Worm (Caenorhabditis elegans) whole organism, L1 larva: Measurements from ENCODE around the gene brf-1.

Experiments used
- C04F5.9 ChIP-seq: sonication (generic microtip); optimal IDR thresholded peaks from 2 replicates; lab custom pipeline; 2016; ENCODE audit warnings: missing genetic modification characterization, missing compliant biosample characterization
- Y116A8C.19 ChIP-seq: sonication (generic microtip); optimal IDR thresholded peaks from 2 replicates; lab custom pipeline; 2016; ENCODE audit warnings: missing compliant biosample characterization, missing genetic modification characterization, borderline replicate concordance
- aha-1 ChIP-seq: fragments of 150-350 bp; optimal IDR thresholded peaks from 2 replicates; lab custom pipeline; 2014; ENCODE audit warnings: missing biosample characterization, missing genetic modification characterization
- alr-1 ChIP-seq: fragments of 200-800 bp; sonication (Bioruptor generic); optimal IDR thresholded peaks from 2 replicates; lab custom pipeline; 2018; ENCODE audit warnings: borderline replicate concordance, mild to moderate bottlenecking, missing genetic modification characterization, missing compliant biosample characterization
- blmp-1 ChIP-seq: fragments of 150-350 bp; optimal IDR thresholded peaks from 2 replicates; lab custom pipeline; 2014; ENCODE audit warnings: missing biosample characterization, missing genetic modification characterization
- ceh-8 ChIP-seq: fragments of 200-800 bp; sonication (Bioruptor generic); optimal IDR thresholded peaks from 2 replicates; lab custom pipeline; 2018; ENCODE audit warnings: mild to moderate bottlenecking, missing genetic modification characterization, moderate library complexity, missing compliant biosample characterization
- ceh-82 ChIP-seq, 3 experiments: fragments of 150-350 bp in 1 of 3; sonication (generic microtip) in 2 of 3; optimal IDR thresholded peaks; 2 replicates each; lab custom pipeline; 2014 to 2017; ENCODE audit warnings: missing biosample characterization in 3 of 3, missing genetic modification characterization in 3 of 3
- ceh-88 ChIP-seq: fragments of 200-800 bp; sonication (Bioruptor generic); IDR thresholded peaks from 2 replicates; pipeline ENCODE4 v1.3.6; 2022; ENCODE audit warnings: missing genetic modification characterization, missing compliant biosample characterization
- ceh-90 ChIP-seq: sonication (generic microtip); optimal IDR thresholded peaks from 2 replicates; lab custom pipeline; 2016; ENCODE audit warnings: missing genetic modification characterization, missing compliant biosample characterization
- efl-1 ChIP-seq, 4 experiments: fragments of 150-350 bp; optimal IDR thresholded peaks in 3 of 4; peaks in 1 of 4; 1 replicate in 1 of 4; 2 replicates in 3 of 4; lab custom pipeline; 2014; ENCODE audit warnings: missing biosample characterization in 2 of 4, missing genetic modification characterization in 2 of 4, missing genetic modification reagents in 2 of 4
- egl-13 ChIP-seq: sonication (generic microtip); optimal IDR thresholded peaks from 2 replicates; lab custom pipeline; 2016; ENCODE audit warnings: missing genotype, missing genetic modification reagents, missing genetic modification characterization, missing compliant biosample characterization
- egl-27 ChIP-seq, 2 experiments: fragments of 150-350 bp in 1 of 2; sonication (generic microtip); optimal IDR thresholded peaks; 3 replicates each; lab custom pipeline; 2017 to 2018; ENCODE audit warnings: missing biosample characterization in 2 of 2, missing genetic modification characterization in 2 of 2, missing genetic modification reagents in 2 of 2
- elt-2 ChIP-seq: sonication (generic microtip); optimal IDR thresholded peaks from 2 replicates; lab custom pipeline; 2016; ENCODE audit warnings: missing genetic modification characterization, mild to moderate bottlenecking, inconsistent platforms, missing compliant biosample characterization, missing genetic modification reagents
- fkh-10 ChIP-seq: sonication (generic microtip); optimal IDR thresholded peaks from 2 replicates; lab custom pipeline; 2017; ENCODE audit warnings: missing biosample characterization, missing genetic modification reagents, missing genetic modification characterization
- fkh-4 ChIP-seq: sonication (generic microtip); optimal IDR thresholded peaks from 2 replicates; lab custom pipeline; 2016; ENCODE audit warnings: missing compliant biosample characterization, missing genetic modification characterization, borderline replicate concordance
- fkh-8 ChIP-seq: sonication (generic microtip); optimal IDR thresholded peaks from 2 replicates; lab custom pipeline; 2016; ENCODE audit warnings: mild to moderate bottlenecking, missing genetic modification characterization, missing compliant biosample characterization
- fos-1 ChIP-seq: fragments of 150-350 bp; optimal IDR thresholded peaks from 2 replicates; lab custom pipeline; 2014; ENCODE audit warnings: missing biosample characterization, missing genetic modification characterization
- grh-1 ChIP-seq: fragments of 200-800 bp; sonication (Bioruptor generic); IDR thresholded peaks from 2 replicates; pipeline ENCODE4 v1.3.6; 2022; ENCODE audit warnings: missing genetic modification reagents, missing genetic modification characterization, missing compliant biosample characterization
- hlh-17 ChIP-seq: fragments of 200-800 bp; sonication (Bioruptor generic); optimal IDR thresholded peaks from 2 replicates; lab custom pipeline; 2018; ENCODE audit warnings: missing genetic modification characterization, mild to moderate bottlenecking, missing compliant biosample characterization, moderate library complexity, borderline replicate concordance
- irx-1 ChIP-seq: sonication (generic microtip); optimal IDR thresholded peaks from 2 replicates; lab custom pipeline; 2016; ENCODE audit warnings: missing genetic modification characterization, missing compliant biosample characterization
- isw-1 ChIP-seq: fragments of 200-800 bp; sonication (Bioruptor generic); IDR thresholded peaks from 2 replicates; pipeline ENCODE4 v1.3.6; 2022; ENCODE audit warnings: missing genetic modification characterization, missing compliant biosample characterization
- jun-1 ChIP-seq: fragments of 150-350 bp; optimal IDR thresholded peaks from 2 replicates; lab custom pipeline; 2014; ENCODE audit warnings: missing biosample characterization, missing genetic modification reagents, missing genetic modification characterization
- lin-13 ChIP-seq: fragments of 150-350 bp; optimal IDR thresholded peaks from 2 replicates; lab custom pipeline; 2014; ENCODE audit warnings: missing biosample characterization, missing genetic modification reagents, missing genetic modification characterization
- lin-14 ChIP-seq: fragments of 200-800 bp; sonication (Bioruptor generic); optimal IDR thresholded peaks from 2 replicates; lab custom pipeline; 2018; ENCODE audit warnings: mild to moderate bottlenecking, missing genetic modification characterization, moderate library complexity, missing compliant biosample characterization
- lir-3 ChIP-seq: sonication (generic microtip); optimal IDR thresholded peaks from 2 replicates; lab custom pipeline; 2016; ENCODE audit warnings: mild to moderate bottlenecking, missing genetic modification characterization, moderate library complexity, missing compliant biosample characterization; ENCODE audit not compliant: poor library complexity
- lsy-2 ChIP-seq, 2 experiments: fragments of 150-350 bp; optimal IDR thresholded peaks; 2 replicates each; lab custom pipeline; 2014; ENCODE audit warnings: missing biosample characterization in 2 of 2, missing genetic modification characterization in 2 of 2
- mdl-1 ChIP-seq, 2 experiments: fragments of 150-350 bp; optimal IDR thresholded peaks; 2 replicates each; lab custom pipeline; 2014 to 2017; ENCODE audit warnings: missing biosample characterization in 2 of 2, missing genetic modification characterization in 2 of 2, inconsistent platforms in 1 of 2
- mef-2 ChIP-seq: fragments of 150-350 bp; optimal IDR thresholded peaks from 2 replicates; lab custom pipeline; 2014; ENCODE audit warnings: missing biosample characterization, missing genetic modification characterization
- nhr-12 ChIP-seq: sonication (generic microtip); optimal IDR thresholded peaks from 2 replicates; lab custom pipeline; 2017; ENCODE audit warnings: missing biosample characterization, missing genetic modification characterization
- nhr-20 ChIP-seq: sonication (generic microtip); optimal IDR thresholded peaks from 2 replicates; lab custom pipeline; 2016; ENCODE audit warnings: mild to moderate bottlenecking, missing genetic modification characterization, missing compliant biosample characterization
- nhr-71 ChIP-seq: sonication (generic microtip); optimal IDR thresholded peaks from 2 replicates; lab custom pipeline; 2016; ENCODE audit warnings: mild to moderate bottlenecking, missing genetic modification characterization, moderate library complexity, missing compliant biosample characterization
- nhr-77 ChIP-seq: fragments of 150-350 bp; optimal IDR thresholded peaks from 2 replicates; lab custom pipeline; 2014; ENCODE audit warnings: missing biosample characterization, missing genetic modification characterization
- nhr-84 ChIP-seq: sonication (generic microtip); optimal IDR thresholded peaks from 2 replicates; lab custom pipeline; 2017; ENCODE audit warnings: missing biosample characterization, missing genetic modification characterization
- pag-3 ChIP-seq: sonication (generic microtip); optimal IDR thresholded peaks from 2 replicates; lab custom pipeline; 2017; ENCODE audit warnings: missing genetic modification characterization, mild to moderate bottlenecking, missing compliant biosample characterization, antibody characterized with exemption, borderline replicate concordance; ENCODE audit not compliant: insufficient read depth
- pax-3 ChIP-seq: fragments of 200-800 bp; sonication (Bioruptor generic); optimal IDR thresholded peaks from 2 replicates; lab custom pipeline; 2018; ENCODE audit warnings: mild to moderate bottlenecking, missing genetic modification characterization, moderate library complexity, missing compliant biosample characterization
- pqm-1 ChIP-seq: sonication (generic microtip); optimal IDR thresholded peaks from 3 replicates; lab custom pipeline; 2017; ENCODE audit warnings: missing biosample characterization, missing genetic modification characterization
- rnt-1 ChIP-seq: sonication (generic microtip); optimal IDR thresholded peaks from 2 replicates; lab custom pipeline; 2016; ENCODE audit warnings: mild to moderate bottlenecking, missing genetic modification characterization, moderate library complexity, missing compliant biosample characterization
- skn-1 ChIP-seq: fragments of 150-350 bp; optimal IDR thresholded peaks from 2 replicates; lab custom pipeline; 2014; ENCODE audit warnings: missing biosample characterization, missing genetic modification characterization
- snpc-4 ChIP-seq: fragments of 150-350 bp; optimal IDR thresholded peaks from 2 replicates; lab custom pipeline; 2014; ENCODE audit warnings: missing biosample characterization, missing genetic modification characterization
- snu-23 ChIP-seq: sonication (generic microtip); optimal IDR thresholded peaks from 2 replicates; lab custom pipeline; 2016; ENCODE audit warnings: missing genetic modification characterization, missing compliant biosample characterization
- sox-4 ChIP-seq: sonication (generic microtip); optimal IDR thresholded peaks from 2 replicates; lab custom pipeline; 2016; ENCODE audit warnings: missing genetic modification characterization, missing compliant biosample characterization
- sptf-1 ChIP-seq: fragments of 150-350 bp; optimal IDR thresholded peaks from 2 replicates; lab custom pipeline; 2014; ENCODE audit warnings: missing biosample characterization, missing genetic modification characterization
- swsn-7 ChIP-seq: sonication (generic microtip); optimal IDR thresholded peaks from 2 replicates; lab custom pipeline; 2016; ENCODE audit warnings: missing genetic modification characterization, missing compliant biosample characterization
- tbx-2 ChIP-seq: sonication (generic microtip); optimal IDR thresholded peaks from 2 replicates; lab custom pipeline; 2016; ENCODE audit warnings: missing genetic modification characterization, missing compliant biosample characterization
- tlp-1 ChIP-seq: fragments of 150-350 bp; optimal IDR thresholded peaks from 2 replicates; lab custom pipeline; 2014; ENCODE audit warnings: missing biosample characterization, missing genetic modification characterization
- unc-130 ChIP-seq: fragments of 150-350 bp; optimal IDR thresholded peaks from 2 replicates; lab custom pipeline; 2017; ENCODE audit warnings: missing biosample characterization, missing genetic modification characterization, inconsistent platforms
- unc-98 ChIP-seq: fragments of 200-800 bp; sonication (Bioruptor generic); IDR thresholded peaks from 2 replicates; pipeline ENCODE4 v1.3.6; 2022; ENCODE audit warnings: missing genetic modification characterization, missing compliant biosample characterization
- vab-15 ChIP-seq: sonication (generic microtip); optimal IDR thresholded peaks from 2 replicates; lab custom pipeline; 2017; ENCODE audit warnings: missing genotype, mild to moderate bottlenecking, missing genetic modification characterization, missing compliant biosample characterization
- zip-4 ChIP-seq: fragments of 200-800 bp; sonication (Bioruptor generic); optimal IDR thresholded peaks from 2 replicates; lab custom pipeline; 2018; ENCODE audit warnings: mild to moderate bottlenecking, missing genetic modification characterization, moderate library complexity, missing compliant biosample characterization
- ztf-11 ChIP-seq, 2 experiments: sonication (generic microtip); optimal IDR thresholded peaks; 2 replicates each; lab custom pipeline; 2016 to 2017; ENCODE audit warnings: missing genetic modification characterization in 2 of 2, missing biosample characterization in 1 of 2, missing compliant biosample characterization in 1 of 2

The brf-1 gene

ce11 chrII:7337469-7337893 lies 31.8 kb downstream of the brf-1 start (continued):
- no peak for TF ChIP-seq C04F5.9 (tag; lab: Kevin White, UChicago)
- peak; percentile 36 for TF ChIP-seq sox-4
- no peak for TF ChIP-seq Y116A8C.19 (tag; lab: Kevin White, UChicago)
- no peak for TF ChIP-seq pqm-1
- peak; percentile 30 for TF ChIP-seq rnt-1 (tag; lab: Kevin White, UChicago)
- no peak for TF ChIP-seq ztf-11 (tag; optimal IDR thresholded peaks at IDR 0.05; lab: Kevin White, UChicago)
- peak; percentile 53 to 59 for TF ChIP-seq egl-27 (tag; optimal IDR thresholded peaks at IDR 0.05; lab: Kevin White, UChicago)
- TF ChIP-seq fos-1 (tag; lab: Kevin White, UChicago), result peak; percentile 15
- TF ChIP-seq sptf-1 (tag; lab: Kevin White, UChicago), result no peak
- TF ChIP-seq snu-23, result peak; percentile 83
- TF ChIP-seq vab-15 (tag; lab: Kevin White, UChicago), result no peak
- no peak for TF ChIP-seq unc-98 (GFP tag; lab: Robert Waterston, UW)
- no peak for TF ChIP-seq egl-13
- peak; percentile 47 for TF ChIP-seq fkh-4 (tag; lab: Kevin White, UChicago)
- no peak for TF ChIP-seq nhr-12 (tag; lab: Kevin White, UChicago)
- 0 out of 2 replicates have a peak, but pooled peaks have one; percentile 7 for TF ChIP-seq isw-1 (GFP tag; lab: Robert Waterston, UW)
- TF ChIP-seq ceh-8 (GFP tag; lab: Kevin White, UChicago), result peak; percentile 21
- TF ChIP-seq snpc-4, result no peak
- TF ChIP-seq mdl-1 (tag; optimal IDR thresholded peaks at IDR 0.05; lab: Kevin White, UChicago), result peak in 1 of 2 experiments; percentile 94
- TF ChIP-seq pag-3, result no peak
- TF ChIP-seq hlh-17, result no peak
- peak; percentile 63 for TF ChIP-seq swsn-7
- peak; percentile 24 for TF ChIP-seq lir-3 (tag; lab: Kevin White, UChicago)
- peak; percentile 89 for TF ChIP-seq elt-2 (tag; lab: Kevin White, UChicago)
- no peak for TF ChIP-seq skn-1 (tag; lab: Kevin White, UChicago)
- TF ChIP-seq nhr-71, result peak; percentile 92
- TF ChIP-seq ceh-88, result no peak
- no peak for TF ChIP-seq aha-1 (tag; lab: Kevin White, UChicago)
- TF ChIP-seq pax-3 (tag; lab: Kevin White, UChicago), result peak; percentile 72
- TF ChIP-seq tlp-1 (tag; lab: Kevin White, UChicago), result no peak
- TF ChIP-seq, all 84 proteins: peak for 44

DNA sequence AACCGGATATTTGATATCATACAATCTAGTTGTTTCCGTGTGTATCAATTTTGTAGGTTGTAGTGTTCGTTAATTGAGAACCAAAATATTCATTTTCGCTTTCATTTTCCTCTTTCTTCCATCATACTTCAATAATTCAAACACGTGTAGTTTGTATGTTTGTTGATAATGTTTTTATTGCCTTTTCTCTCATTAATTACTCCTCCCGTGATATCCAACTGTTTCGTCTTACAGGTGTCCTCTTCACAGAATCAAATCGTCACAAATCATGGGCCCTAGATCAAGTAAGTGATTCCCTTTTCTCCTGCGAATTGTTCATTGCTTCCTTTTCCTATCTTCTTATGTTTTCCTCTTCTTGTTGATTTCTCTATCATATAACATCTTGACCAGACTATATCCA lies 33.3 kb downstream of the brf-1 start, which contains the start of gene nhr-21:
nhr-21 (plus strand) TSS at position 235 of the 400 bp plus-strand sequence.
- TF ChIP-seq nhr-12 (tag; lab: Kevin White, UChicago) (no peak), sox-4 (no peak), lin-13 (GFP tag; lab: Kevin White, UChicago) (no peak), snpc-4 (no peak), lsy-2 (tag; optimal IDR thresholded peaks at IDR 0.05; lab: Kevin White, UChicago) (peak; percentile 28 to 40), fkh-8 (tag; lab: Kevin White, UChicago) (no peak), egl-13 (no peak), ceh-90 (tag; lab: Kevin White, UChicago) (no peak), mef-2 (no peak), ceh-82 (tag; optimal IDR thresholded peaks at IDR 0.05; lab: Kevin White, UChicago) (no peak), C04F5.9 (tag; lab: Kevin White, UChicago) (no peak), grh-1 (GFP tag; lab: Robert Waterston, UW) (no peak), blmp-1 (tag; lab: Kevin White, UChicago) (peak; percentile 89), tbx-2 (peak; percentile 35), unc-98 (GFP tag; lab: Robert Waterston, UW) (no peak), irx-1 (tag; lab: Kevin White, UChicago) (peak; percentile 44), alr-1 (tag; lab: Kevin White, UChicago) (no peak), snu-23 (peak; percentile 66), nhr-20 (tag; lab: Kevin White, UChicago) (peak; percentile 89), fkh-4 (tag; lab: Kevin White, UChicago) (no peak), unc-130 (peak; percentile 28), lin-14 (GFP tag; lab: Kevin White, UChicago) (peak; percentile 85), fkh-10 (GFP tag; lab: Kevin White, UChicago) (no peak), efl-1 (optimal IDR thresholded peaks at IDR 0.05; lab: Kevin White, UChicago) (no peak), efl-1 (GFP tag; optimal IDR thresholded peaks at IDR 0.05 in 1 of 2; lab: Kevin White, UChicago) (no peak), nhr-71 (peak; percentile 88), jun-1 (tag; lab: Kevin White, UChicago) (no peak), nhr-77 (tag; lab: Kevin White, UChicago) (no peak), zip-4 (GFP tag; lab: Kevin White, UChicago) (no peak), nhr-84 (tag; lab: Kevin White, UChicago) (no peak)
